Worm (Caenorhabditis elegans): Measurements from ENCODE around the gene cdkl-1.

cdkl-1 gene

DNA sequence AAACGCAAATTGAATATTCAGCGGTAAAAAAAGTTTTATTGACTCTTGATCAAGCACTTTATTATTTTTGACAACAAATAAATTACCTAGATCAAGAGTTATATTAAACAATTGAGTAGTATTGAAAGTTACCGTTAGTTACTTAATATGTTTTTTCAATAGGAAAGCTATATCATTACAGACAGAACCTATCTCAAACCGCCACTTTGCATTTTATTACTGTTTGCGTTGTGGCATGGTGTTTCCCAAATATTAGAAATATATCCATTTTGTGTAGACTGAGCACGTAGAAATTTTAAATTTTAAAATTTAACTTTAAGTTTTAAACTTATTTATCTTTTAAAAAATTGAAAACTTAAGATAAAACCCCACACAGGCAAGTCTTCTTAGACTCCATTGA, 5.7 kb downstream of the cdkl-1 start:
- TF ChIP-seq B0261.1 (tag; optimal IDR thresholded peaks at IDR 0.05), result no peak
- TF ChIP-seq C06A6.2 (GFP tag; conservative IDR thresholded peaks at IDR 0.05), result no peak

- TF ChIP-seq madf-6 (GFP tag; IDR thresholded peaks at IDR 0.05) (peak; percentile 36), madf-3 (GFP tag; IDR thresholded peaks at IDR 0.05) (0 out of 2 replicates have a peak, but pooled peaks have one; percentile 52)
These were observed 10.9 kb downstream of the cdkl-1 start, which contains the start of gene Y42A5A.5 for ce11 chrV:11109647-11110046. TSS of gene Y42A5A.5 (minus strand) at chrV:11109747.

ce11 chrV:11113041-11113574, 14.4 kb downstream of the cdkl-1 start, which contains the start of gene erfa-3:
TSS of gene erfa-3 (minus strand) at chrV:11113091.
- TF ChIP-seq ztf-28 (GFP tag; IDR thresholded peaks at IDR 0.05) (no peak), C17E4.6 (GFP tag; IDR thresholded peaks at IDR 0.05) (no peak), hmg-20 (GFP tag; IDR thresholded peaks at IDR 0.05) (peak; percentile 61; the same call in 1 of the 2 replicates), repo-1 (tag; optimal IDR thresholded peaks at IDR 0.05) (peak; percentile 44), ztf-22 (GFP tag; optimal IDR thresholded peaks at IDR 0.05) (no peak), C06A6.2 (GFP tag; conservative IDR thresholded peaks at IDR 0.05) (no peak), hlh-12 (tag; optimal IDR thresholded peaks at IDR 0.05) (no peak), F49E8.2 (tag; optimal IDR thresholded peaks at IDR 0.05; ENCODE audit: insufficient read depth) (peak; percentile 39), lsl-1 (GFP tag; optimal IDR thresholded peaks at IDR 0.05) (peak; percentile 28), cebp-1 (GFP tag; IDR thresholded peaks at IDR 0.05) (peak; percentile 93), cebp-1 (tag; optimal IDR thresholded peaks at IDR 0.05) (peak; percentile 97), K12H6.12 (tag; optimal IDR thresholded peaks at IDR 0.05) (no peak), nfyb-1 (GFP tag; IDR thresholded peaks at IDR 0.05) (no peak), ztf-18 (tag; optimal IDR thresholded peaks at IDR 0.05) (peak; percentile 43), Y95B8A.8 (GFP tag; IDR thresholded peaks at IDR 0.05) (no peak), T07F8.4 (tag; optimal IDR thresholded peaks at IDR 0.05) (no peak), B0035.1 (tag; optimal IDR thresholded peaks at IDR 0.05) (no peak), chd-7 (tag; optimal IDR thresholded peaks at IDR 0.05) (no peak), snpc-1.1 (tag; optimal IDR thresholded peaks at IDR 0.05; ENCODE audit: insufficient read depth) (no peak), athp-1 (tag; optimal IDR thresholded peaks at IDR 0.05) (peak; percentile 2), T26A5.8 (tag; optimal IDR thresholded peaks at IDR 0.05) (no peak), lin-26 (GFP tag; IDR thresholded peaks at IDR 0.05) (peak; percentile 36; the same call in 1 of the 2 replicates), ekl-4 (GFP tag; IDR thresholded peaks at IDR 0.05) (peak; percentile 62; the same call in 1 of the 2 replicates), madf-6 (GFP tag; IDR thresholded peaks at IDR 0.05) (peak; percentile 76), atf-7 (tag; optimal IDR thresholded peaks at IDR 0.05) (no peak), B0019.2 (GFP tag; conservative IDR thresholded peaks at IDR 0.05) (0 out of 2 replicates have a peak, but pooled peaks have one; percentile 21), K11D2.4 (GFP tag; IDR thresholded peaks at IDR 0.05) (0 out of 2 replicates have a peak, but pooled peaks have one; percentile 41), ccch-3 (GFP tag; optimal IDR thresholded peaks at IDR 0.05) (no peak), attf-3 (GFP tag; conservative IDR thresholded peaks at IDR 0.05) (no peak), ets-4 (GFP tag; optimal IDR thresholded peaks at IDR 0.05) (no peak), tbx-9 (tag; optimal IDR thresholded peaks at IDR 0.05; ENCODE audit: borderline replicate concordance) (no peak), him-1 (tag; optimal IDR thresholded peaks at IDR 0.05) (peak; percentile 17), F22D6.2 (tag; optimal IDR thresholded peaks at IDR 0.05) (no peak), F57C9.4 (tag; optimal IDR thresholded peaks at IDR 0.05) (no peak), nhr-90 (tag; optimal IDR thresholded peaks at IDR 0.05) (no peak), lsy-27 (tag; optimal IDR thresholded peaks at IDR 0.05; ENCODE audit: borderline replicate concordance, insufficient read depth) (no peak), sptf-2 (GFP tag; optimal IDR thresholded peaks at IDR 0.05) (peak; percentile 70), hlh-26 (GFP tag; conservative IDR thresholded peaks at IDR 0.05) (no peak), egl-44 (GFP tag; IDR thresholded peaks at IDR 0.05) (peak; percentile 45; the same call in 1 of the 2 replicates), zfh-2 (GFP tag; conservative IDR thresholded peaks at IDR 0.05) (no peak), rec-8 (tag; optimal IDR thresholded peaks at IDR 0.05) (no peak), unc-62 (GFP tag; optimal IDR thresholded peaks at IDR 0.05) (no peak)
